Worm (Caenorhabditis elegans): ENCODE data around the gene AC7.3.

- TF ChIP-seq klf-2 (GFP tag; conservative IDR thresholded peaks at IDR 0.05) (no peak), T22C8.4 (GFP tag; IDR thresholded peaks at IDR 0.05) (no peak), flt-1 (GFP tag; IDR thresholded peaks at IDR 0.05) (no peak), med-1 (GFP tag; optimal IDR thresholded peaks at IDR 0.05; ENCODE audit: insufficient read depth) (no peak), ztf-23 (GFP tag; IDR thresholded peaks at IDR 0.05) (no peak), tab-1 (GFP tag; IDR thresholded peaks at IDR 0.05) (no peak), cog-1 (tag; optimal IDR thresholded peaks at IDR 0.05) (no peak), ztf-29 (GFP tag; IDR thresholded peaks at IDR 0.05) (no peak)
Observed at ce11 chrIV:5133791-5134370, 22.2 kb downstream of the AC7.3 start.

All from whole organism, midembryonic.